Worm (Caenorhabditis elegans): ENCODE data around the gene chts-1.

Gene chts-1

DNA sequence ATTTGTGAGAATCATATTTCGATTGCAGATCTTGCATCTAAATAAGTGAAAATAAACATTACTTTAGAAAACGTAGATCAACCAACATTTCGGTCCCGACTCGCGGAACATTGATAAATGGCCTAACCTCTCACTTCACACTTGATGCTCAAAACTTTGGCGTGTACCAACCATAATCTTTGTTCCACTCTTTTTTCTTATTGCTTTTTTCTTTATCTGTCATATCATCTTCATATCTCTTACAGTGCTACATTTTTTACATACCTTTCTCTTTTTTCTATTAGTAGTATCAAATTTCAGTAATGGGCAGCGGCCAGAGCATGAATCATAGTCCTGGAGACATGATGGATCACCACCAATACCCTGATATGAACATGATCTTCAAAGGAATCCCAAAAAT, 5.8 kb upstream of the chts-1 start, which contains the start of gene F46C8.3:
F46C8.3 (plus strand) TSS at position 301 of the 400 bp plus-strand sequence.
- TF ChIP-seq ztf-11 (tag; optimal IDR thresholded peaks at IDR 0.05), result no peak
- TF ChIP-seq egl-5 (tag; optimal IDR thresholded peaks at IDR 0.05), result no peak
- no peak for TF ChIP-seq ztf-4 (tag; optimal IDR thresholded peaks at IDR 0.05)
- no peak for TF ChIP-seq nhr-23 (tag; optimal IDR thresholded peaks at IDR 0.05)
- TF ChIP-seq elt-3 (tag; optimal IDR thresholded peaks at IDR 0.05), result no peak
- TF ChIP-seq ceh-16 (tag; optimal IDR thresholded peaks at IDR 0.05), result no peak
- no peak for TF ChIP-seq eor-1 (tag; optimal IDR thresholded peaks at IDR 0.05)
- no peak for TF ChIP-seq lin-15B (tag; optimal IDR thresholded peaks at IDR 0.05)
- TF ChIP-seq mml-1 (tag; optimal IDR thresholded peaks at IDR 0.05), result no peak
- TF ChIP-seq fos-1 (tag; optimal IDR thresholded peaks at IDR 0.05), result no peak
- TF ChIP-seq pha-4 (tag; optimal IDR thresholded peaks at IDR 0.05), result no peak
- no peak for TF ChIP-seq lsy-12 (tag; optimal IDR thresholded peaks at IDR 0.05)
- no peak for TF ChIP-seq skn-1 (tag; optimal IDR thresholded peaks at IDR 0.05)
- TF ChIP-seq nhr-28 (tag; optimal IDR thresholded peaks at IDR 0.05), result no peak
- no peak for TF ChIP-seq egl-27 (tag; optimal IDR thresholded peaks at IDR 0.05)
- no peak for TF ChIP-seq elt-2 (tag; optimal IDR thresholded peaks at IDR 0.05)
- no peak for TF ChIP-seq ceh-9 (tag; optimal IDR thresholded peaks at IDR 0.05)
- no peak for TF ChIP-seq snpc-4 (tag; optimal IDR thresholded peaks at IDR 0.05)
- no peak for TF ChIP-seq aly-2 (tag; optimal IDR thresholded peaks at IDR 0.05)
- TF ChIP-seq ama-1 (optimal IDR thresholded peaks at IDR 0.05), result no peak

DNA sequence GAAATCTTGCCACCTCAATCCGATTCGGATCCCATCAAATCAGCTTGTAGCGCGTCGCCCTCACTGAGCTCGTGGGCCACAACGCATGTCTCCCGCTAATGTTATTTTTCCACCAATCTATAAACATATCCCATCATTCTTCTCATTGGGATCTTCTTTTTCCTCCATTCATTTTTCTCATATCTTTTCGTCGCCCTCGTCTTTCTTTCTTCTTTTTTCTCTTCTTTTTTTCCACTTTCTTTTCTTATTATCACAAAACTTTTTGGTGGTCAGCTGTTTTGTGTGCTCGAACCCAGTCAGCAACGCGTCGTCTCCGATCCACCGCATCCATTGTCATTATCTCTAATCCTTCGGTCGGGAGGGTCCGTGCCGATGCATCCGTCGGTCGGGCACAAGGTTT, 4.3 kb upstream of the chts-1 start:
- TF ChIP-seq ama-1 (optimal IDR thresholded peaks at IDR 0.05) (no peak), nhr-11 (tag; optimal IDR thresholded peaks at IDR 0.05) (no peak), nfya-1 (tag; optimal IDR thresholded peaks at IDR 0.05; ENCODE audit: insufficient read depth) (peak; percentile 27), ceh-9 (tag; optimal IDR thresholded peaks at IDR 0.05) (no peak)

DNA sequence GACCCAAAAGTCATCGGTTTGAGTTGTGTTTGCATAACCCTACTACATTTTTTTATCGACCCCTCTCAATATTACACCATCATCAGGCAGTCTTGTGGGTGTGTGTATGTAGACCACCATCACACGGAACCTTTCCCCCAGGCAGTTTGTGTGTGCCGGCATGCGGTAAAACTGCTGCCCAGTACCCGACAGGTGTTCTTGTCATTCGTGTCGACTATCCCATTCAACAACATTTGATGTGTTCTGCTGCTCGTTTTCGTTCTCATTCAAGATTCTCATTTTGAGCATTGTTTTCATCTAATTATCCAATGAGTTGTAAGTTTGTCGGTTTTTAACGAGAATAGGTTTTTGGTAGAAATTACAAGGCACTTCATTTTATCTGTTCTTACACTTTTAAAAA, 3.1 kb upstream of the chts-1 start:
- peak; percentile 14 for TF ChIP-seq lin-39 (tag; optimal IDR thresholded peaks at IDR 0.05)
- no peak for TF ChIP-seq ZK546.5 (tag; optimal IDR thresholded peaks at IDR 0.05)
- TF ChIP-seq sea-2 (GFP tag; optimal IDR thresholded peaks at IDR 0.05), result no peak
- peak; percentile 93 for TF ChIP-seq egl-5 (tag; optimal IDR thresholded peaks at IDR 0.05)
- no peak for TF ChIP-seq ceh-28 (tag; optimal IDR thresholded peaks at IDR 0.05)
- no peak for TF ChIP-seq pha-4 (tag; optimal IDR thresholded peaks at IDR 0.05)
- TF ChIP-seq unc-39 (tag; optimal IDR thresholded peaks at IDR 0.05), result no peak
- TF ChIP-seq elt-3 (tag; optimal IDR thresholded peaks at IDR 0.05), result no peak
- TF ChIP-seq nhr-237 (tag; optimal IDR thresholded peaks at IDR 0.05), result no peak

DNA sequence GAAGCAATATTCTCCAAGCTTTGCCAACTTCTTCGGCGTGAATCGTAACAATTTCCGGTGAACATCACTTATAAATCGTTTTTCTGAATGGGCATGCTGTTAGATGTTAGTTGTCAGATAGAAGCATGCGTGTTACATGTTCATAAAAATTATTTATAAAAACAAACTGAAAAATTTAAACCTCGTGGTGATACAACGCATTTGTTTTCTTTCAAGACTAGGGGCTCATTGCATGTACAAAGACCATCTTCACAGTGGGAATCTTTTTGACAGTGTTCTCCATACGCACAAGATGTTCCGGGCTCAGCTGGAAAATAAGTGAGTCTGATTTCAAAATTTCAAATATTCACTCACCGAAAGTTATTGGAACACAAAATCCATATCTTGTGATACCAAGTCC, 6.8 kb downstream of the chts-1 start:
- no peak for TF ChIP-seq ztf-11 (tag; optimal IDR thresholded peaks at IDR 0.05)
- TF ChIP-seq R02D3.7 (tag; optimal IDR thresholded peaks at IDR 0.05), result no peak
- TF ChIP-seq fkh-2 (tag; optimal IDR thresholded peaks at IDR 0.05), result no peak
- TF ChIP-seq egl-27 (tag; optimal IDR thresholded peaks at IDR 0.05), result no peak
- TF ChIP-seq nhr-67 (tag; optimal IDR thresholded peaks at IDR 0.05), result no peak
- no peak for TF ChIP-seq ceh-9 (tag; optimal IDR thresholded peaks at IDR 0.05)
- no peak for TF ChIP-seq elt-3 (tag; optimal IDR thresholded peaks at IDR 0.05)
- no peak for TF ChIP-seq nhr-28 (tag; optimal IDR thresholded peaks at IDR 0.05)
- no peak for TF ChIP-seq tbx-2 (tag; optimal IDR thresholded peaks at IDR 0.05)

DNA sequence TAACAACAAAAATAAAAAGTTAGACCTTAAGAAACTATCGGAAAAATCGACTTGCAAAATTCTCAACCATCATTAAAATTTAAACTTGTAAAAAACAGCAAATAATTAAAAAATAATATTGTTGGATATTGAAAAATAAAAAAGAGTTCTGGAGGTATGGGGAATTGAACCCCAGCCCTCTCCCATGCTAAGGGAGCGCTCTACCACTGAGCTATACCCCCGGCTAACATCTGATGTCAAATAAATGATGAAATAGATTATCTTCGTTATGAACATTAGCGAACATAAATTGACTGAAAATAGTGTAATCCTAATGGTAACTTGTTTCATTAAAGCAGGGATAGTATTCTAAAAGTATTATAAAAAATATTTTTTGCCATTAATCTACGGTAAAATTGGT, 12.3 kb downstream of the chts-1 start:
- TF ChIP-seq R02D3.7 (tag; optimal IDR thresholded peaks at IDR 0.05) (no peak), ceh-9 (tag; optimal IDR thresholded peaks at IDR 0.05) (no peak), lin-15B (tag; optimal IDR thresholded peaks at IDR 0.05) (no peak), nhr-11 (tag; optimal IDR thresholded peaks at IDR 0.05) (no peak), hmg-11 (tag; optimal IDR thresholded peaks at IDR 0.05) (no peak), ceh-82 (tag; optimal IDR thresholded peaks at IDR 0.05) (no peak), pqm-1 (tag; optimal IDR thresholded peaks at IDR 0.05) (no peak), nhr-77 (tag; optimal IDR thresholded peaks at IDR 0.05) (no peak), elt-2 (tag; optimal IDR thresholded peaks at IDR 0.05) (no peak), jun-1 (tag; optimal IDR thresholded peaks at IDR 0.05) (no peak), sea-2 (GFP tag; optimal IDR thresholded peaks at IDR 0.05) (no peak), ztf-4 (tag; optimal IDR thresholded peaks at IDR 0.05) (no peak), nhr-12 (tag; optimal IDR thresholded peaks at IDR 0.05) (no peak), nhr-23 (tag; optimal IDR thresholded peaks at IDR 0.05) (no peak), elt-1 (tag; optimal IDR thresholded peaks at IDR 0.05) (no peak), eor-1 (tag; optimal IDR thresholded peaks at IDR 0.05) (no peak), lsy-12 (tag; optimal IDR thresholded peaks at IDR 0.05) (no peak), daf-12 (tag; optimal IDR thresholded peaks at IDR 0.05) (no peak), elt-3 (tag; optimal IDR thresholded peaks at IDR 0.05) (no peak), ceh-16 (tag; optimal IDR thresholded peaks at IDR 0.05) (no peak)

Data from whole organism, L3 larva.